Worm (Caenorhabditis elegans) whole organism, late embryonic: Measurements from ENCODE around the gene F27B3.8.

ENCODE experiments used
- C08G9.2 ChIP-seq: sonication (generic microtip); optimal IDR thresholded peaks from 2 replicates; lab custom pipeline; 2016; ENCODE audit warnings: mild to moderate bottlenecking, missing genetic modification characterization, moderate library complexity, missing compliant biosample characterization
- K02D7.2 ChIP-seq: sonication (generic microtip); optimal IDR thresholded peaks from 2 replicates; lab custom pipeline; 2017; ENCODE audit warnings: mild to moderate bottlenecking, missing genetic modification characterization, missing compliant biosample characterization
- K09A11.1 ChIP-seq: sonication (generic microtip); optimal IDR thresholded peaks from 2 replicates; lab custom pipeline; 2017; ENCODE audit warnings: antibody characterized with exemption, mild to moderate bottlenecking, missing genetic modification characterization, missing compliant biosample characterization; ENCODE audit not compliant: insufficient read depth
- Y22D7AL.16 ChIP-seq: sonication (generic microtip); optimal IDR thresholded peaks from 2 replicates; lab custom pipeline; 2016; ENCODE audit warnings: missing genetic modification characterization, missing compliant biosample characterization
- ama-1 ChIP-seq: fragments of 150-350 bp; optimal IDR thresholded peaks from 2 replicates; lab custom pipeline; 2014
- ceh-19 ChIP-seq: fragments of 200-800 bp; sonication (Bioruptor generic); optimal IDR thresholded peaks from 2 replicates; lab custom pipeline; 2018; ENCODE audit warnings: mild to moderate bottlenecking, missing genetic modification characterization, missing compliant biosample characterization
- ceh-2 ChIP-seq: sonication (generic microtip); optimal IDR thresholded peaks from 2 replicates; lab custom pipeline; 2016; ENCODE audit warnings: missing genotype, missing genetic modification characterization, missing compliant biosample characterization
- ceh-24 ChIP-seq: sonication (generic microtip); optimal IDR thresholded peaks from 2 replicates; lab custom pipeline; 2016; ENCODE audit warnings: mild to moderate bottlenecking, missing genetic modification characterization, missing compliant biosample characterization
- ceh-45 ChIP-seq: fragments of 200-800 bp; sonication (Bioruptor generic); IDR thresholded peaks from 2 replicates; pipeline ENCODE4 v1.3.6; 2022; ENCODE audit warnings: missing genetic modification reagents, missing genetic modification characterization, missing compliant biosample characterization
- ceh-48 ChIP-seq: sonication (generic microtip); optimal IDR thresholded peaks from 2 replicates; lab custom pipeline; 2016; ENCODE audit warnings: missing genetic modification characterization, inconsistent platforms, missing compliant biosample characterization
- ceh-6 ChIP-seq: fragments of 200-800 bp; sonication (Bioruptor generic); optimal IDR thresholded peaks from 2 replicates; lab custom pipeline; 2018; ENCODE audit warnings: mild to moderate bottlenecking, missing genetic modification characterization, missing compliant biosample characterization
- che-1 ChIP-seq: sonication (generic microtip); optimal IDR thresholded peaks from 2 replicates; lab custom pipeline; 2016; ENCODE audit warnings: mild to moderate bottlenecking, missing genetic modification characterization, missing compliant biosample characterization
- dmd-4 ChIP-seq: sonication (generic microtip); optimal IDR thresholded peaks from 2 replicates; lab custom pipeline; 2016; ENCODE audit warnings: borderline replicate concordance, missing genetic modification characterization, missing compliant biosample characterization
- eyg-1 ChIP-seq: sonication (generic microtip); optimal IDR thresholded peaks from 2 replicates; lab custom pipeline; 2016; ENCODE audit warnings: missing genotype, missing genetic modification characterization, missing compliant biosample characterization
- fkh-10 ChIP-seq: fragments of 150-350 bp; optimal IDR thresholded peaks from 2 replicates; lab custom pipeline; 2014; ENCODE audit warnings: missing biosample characterization, missing genetic modification reagents, missing genetic modification characterization
- fkh-6 ChIP-seq: sonication (generic microtip); optimal IDR thresholded peaks from 2 replicates; lab custom pipeline; 2016; ENCODE audit warnings: missing genetic modification characterization, missing compliant biosample characterization
- hlh-13 ChIP-seq: fragments of 200-800 bp; sonication (Bioruptor generic); optimal IDR thresholded peaks from 2 replicates; lab custom pipeline; 2018; ENCODE audit warnings: mild to moderate bottlenecking, missing genetic modification characterization, missing compliant biosample characterization
- hlh-15 ChIP-seq: sonication (generic microtip); optimal IDR thresholded peaks from 2 replicates; lab custom pipeline; 2016; ENCODE audit warnings: missing genetic modification characterization, missing compliant biosample characterization
- hlh-30 ChIP-seq: sonication (generic microtip); optimal IDR thresholded peaks from 2 replicates; lab custom pipeline; 2017; ENCODE audit warnings: antibody characterized with exemption, missing genetic modification characterization, missing compliant biosample characterization; ENCODE audit not compliant: insufficient read depth
- hlh-6 ChIP-seq: sonication (generic microtip); optimal IDR thresholded peaks from 2 replicates; lab custom pipeline; 2016; ENCODE audit warnings: missing genotype, missing genetic modification characterization, missing compliant biosample characterization
- lim-6 ChIP-seq: sonication (generic microtip); optimal IDR thresholded peaks from 2 replicates; lab custom pipeline; 2016; ENCODE audit warnings: missing genetic modification characterization, missing compliant biosample characterization
- nfya-1 ChIP-seq: sonication (generic microtip); optimal IDR thresholded peaks from 2 replicates; lab custom pipeline; 2017; ENCODE audit warnings: missing genetic modification characterization, mild to moderate bottlenecking, missing compliant biosample characterization, antibody characterized with exemption, moderate library complexity
- nhr-232 ChIP-seq: sonication (generic microtip); optimal IDR thresholded peaks from 2 replicates; lab custom pipeline; 2016; ENCODE audit warnings: missing genetic modification characterization, missing compliant biosample characterization
- pag-3 ChIP-seq: sonication (generic microtip); optimal IDR thresholded peaks from 2 replicates; lab custom pipeline; 2016; ENCODE audit warnings: missing compliant biosample characterization, missing genetic modification characterization, borderline replicate concordance
- pqm-1 ChIP-seq: sonication (generic microtip); optimal IDR thresholded peaks from 2 replicates; lab custom pipeline; 2016; ENCODE audit warnings: missing genetic modification characterization, missing compliant biosample characterization
- pros-1 ChIP-seq: fragments of 150-350 bp; optimal IDR thresholded peaks from 2 replicates; lab custom pipeline; 2014; ENCODE audit warnings: missing biosample characterization, missing genetic modification reagents, missing genetic modification characterization
- sdc-2 ChIP-seq: sonication (generic microtip); optimal IDR thresholded peaks from 2 replicates; lab custom pipeline; 2016; ENCODE audit warnings: missing genotype, missing genetic modification characterization, missing compliant biosample characterization
- sox-4 ChIP-seq: sonication (generic microtip); optimal IDR thresholded peaks from 2 replicates; lab custom pipeline; 2017; ENCODE audit warnings: mild to moderate bottlenecking, missing genetic modification characterization, inconsistent platforms, missing compliant biosample characterization
- syd-9 ChIP-seq: sonication (generic microtip); optimal IDR thresholded peaks from 2 replicates; lab custom pipeline; 2016; ENCODE audit warnings: mild to moderate bottlenecking, missing genetic modification characterization, moderate library complexity, missing compliant biosample characterization
- tbx-7 ChIP-seq: sonication (generic microtip); optimal IDR thresholded peaks from 2 replicates; lab custom pipeline; 2016; ENCODE audit warnings: missing genotype, missing genetic modification characterization, missing compliant biosample characterization
- unc-42 ChIP-seq: sonication (generic microtip); optimal IDR thresholded peaks from 2 replicates; lab custom pipeline; 2016; ENCODE audit warnings: missing genotype, missing genetic modification characterization, missing compliant biosample characterization
- unc-55 ChIP-seq: sonication (generic microtip); optimal IDR thresholded peaks from 2 replicates; lab custom pipeline; 2017; ENCODE audit warnings: missing biosample characterization, missing genetic modification reagents, missing genetic modification characterization
- unc-86 ChIP-seq: sonication (generic microtip); optimal IDR thresholded peaks from 2 replicates; lab custom pipeline; 2016; ENCODE audit warnings: missing genetic modification characterization, missing compliant biosample characterization
- ztf-16 ChIP-seq: sonication (generic microtip); optimal IDR thresholded peaks from 2 replicates; lab custom pipeline; 2017; ENCODE audit warnings: missing genetic modification characterization, missing compliant biosample characterization

Gene F27B3.8

DNA sequence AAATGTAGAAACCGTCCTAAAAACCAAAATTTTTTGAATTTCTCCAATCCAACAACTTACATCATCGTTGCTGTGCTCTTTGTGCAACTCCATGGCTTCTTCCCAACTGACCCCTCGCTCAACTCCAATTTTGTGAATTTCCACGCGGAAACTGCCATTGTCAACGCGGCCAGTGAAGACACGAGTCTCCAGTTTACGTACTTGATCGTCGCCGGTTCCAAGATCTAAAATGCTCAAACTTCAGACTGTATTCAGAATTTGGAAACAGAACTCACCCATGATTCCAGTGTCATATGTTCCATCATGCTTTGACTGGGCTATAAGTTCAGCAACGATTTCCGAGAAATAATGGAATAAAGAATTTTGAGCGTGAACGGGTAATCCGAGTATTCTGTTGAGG lies 14.6 kb downstream of the F27B3.8 start:
- TF ChIP-seq ceh-6 (GFP tag; lab: Kevin White, UChicago): no peak
- no peak for TF ChIP-seq hlh-13 (GFP tag; lab: Kevin White, UChicago)
- no peak for TF ChIP-seq syd-9
- TF ChIP-seq unc-42 (tag; lab: Kevin White, UChicago): no peak
- no peak for TF ChIP-seq pag-3 (tag; lab: Kevin White, UChicago)
- TF ChIP-seq sdc-2 (tag; lab: Kevin White, UChicago): no peak
- TF ChIP-seq dmd-4 (tag; lab: Kevin White, UChicago): no peak
- TF ChIP-seq lim-6 (tag; lab: Kevin White, UChicago): no peak
- no peak for TF ChIP-seq ceh-48 (tag; lab: Kevin White, UChicago)
- no peak for TF ChIP-seq pqm-1 (tag; lab: Kevin White, UChicago)

DNA sequence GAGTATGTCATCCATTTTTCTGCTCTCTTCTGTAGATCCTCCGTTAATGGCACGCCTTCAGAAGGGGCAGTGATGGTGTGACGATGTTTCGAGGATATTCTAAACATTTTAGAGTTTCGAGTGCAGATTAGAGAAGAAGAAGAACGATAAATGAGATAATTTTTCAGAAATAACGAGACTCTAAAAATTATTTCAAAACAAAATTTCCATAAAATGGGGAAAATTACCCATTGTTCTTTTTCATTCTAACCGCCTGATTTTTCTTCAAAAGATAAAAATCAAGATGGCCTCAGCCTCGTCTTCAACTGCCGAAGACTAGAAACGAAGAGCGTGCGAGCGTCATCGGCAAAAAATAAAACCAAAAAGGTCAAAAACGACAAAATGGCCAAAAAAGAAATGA lies 21.6 kb downstream of the F27B3.8 start, which contains the start of gene let-765:
TSS of gene let-765 (minus strand) at position 101 of the 400 bp plus-strand sequence.
- no peak for TF ChIP-seq unc-86 (tag; lab: Kevin White, UChicago)
- no peak for TF ChIP-seq unc-55 (GFP tag; lab: Kevin White, UChicago)
- no peak for TF ChIP-seq hlh-6 (tag; lab: Kevin White, UChicago)
- no peak for TF ChIP-seq nfya-1
- TF ChIP-seq pros-1 (tag; lab: Kevin White, UChicago): no peak
- no peak for TF ChIP-seq ceh-6 (GFP tag; lab: Kevin White, UChicago)
- TF ChIP-seq ceh-45 (GFP tag; lab: Robert Waterston, UW): no peak
- TF ChIP-seq hlh-15 (tag; lab: Kevin White, UChicago): no peak
- TF ChIP-seq Y22D7AL.16 (tag; lab: Kevin White, UChicago): no peak
- no peak for TF ChIP-seq sdc-2 (tag; lab: Kevin White, UChicago)
- TF ChIP-seq K02D7.2: no peak
- TF ChIP-seq eyg-1: no peak
- no peak for TF ChIP-seq hlh-13 (GFP tag; lab: Kevin White, UChicago)
- TF ChIP-seq ceh-2 (tag; lab: Kevin White, UChicago): no peak

DNA sequence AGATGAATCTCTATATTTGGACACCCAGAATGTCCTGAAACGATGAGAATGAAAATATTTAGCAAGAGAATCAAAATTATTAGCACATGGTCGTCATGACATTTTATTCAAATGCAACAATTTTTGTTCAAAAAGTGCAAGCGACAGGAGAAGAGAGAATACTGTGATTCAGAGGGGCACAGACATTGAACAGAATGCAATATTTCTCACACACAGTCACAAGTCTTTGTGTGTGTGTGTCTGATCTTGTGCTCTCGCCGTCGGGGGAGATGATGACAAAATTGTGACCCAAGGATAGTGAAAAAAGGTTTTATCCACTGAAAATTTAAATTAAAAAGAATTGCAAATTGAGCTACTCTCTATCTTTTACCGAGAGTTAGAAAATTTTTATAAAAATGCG lies 23.7 kb downstream of the F27B3.8 start:
- TF ChIP-seq hlh-30 (tag; lab: Kevin White, UChicago): no peak
- TF ChIP-seq hlh-15 (tag; lab: Kevin White, UChicago): no peak
- TF ChIP-seq sdc-2 (tag; lab: Kevin White, UChicago): no peak
- TF ChIP-seq fkh-10 (GFP tag; lab: Kevin White, UChicago): no peak
- no peak for TF ChIP-seq tbx-7 (tag; lab: Kevin White, UChicago)
- no peak for TF ChIP-seq che-1
- no peak for TF ChIP-seq ceh-45 (GFP tag; lab: Robert Waterston, UW)
- TF ChIP-seq fkh-6 (tag; lab: Kevin White, UChicago): no peak
- TF ChIP-seq ceh-6 (GFP tag; lab: Kevin White, UChicago): no peak
- no peak for TF ChIP-seq sox-4 (tag; lab: Kevin White, UChicago)
- no peak for TF ChIP-seq ceh-24 (tag; lab: Kevin White, UChicago)
- TF ChIP-seq ztf-16 (tag; lab: Kevin White, UChicago): no peak
- no peak for TF ChIP-seq unc-42 (tag; lab: Kevin White, UChicago)
- TF ChIP-seq C08G9.2 (tag; lab: Kevin White, UChicago): no peak
- TF ChIP-seq, all 69 proteins: peak for 0

DNA sequence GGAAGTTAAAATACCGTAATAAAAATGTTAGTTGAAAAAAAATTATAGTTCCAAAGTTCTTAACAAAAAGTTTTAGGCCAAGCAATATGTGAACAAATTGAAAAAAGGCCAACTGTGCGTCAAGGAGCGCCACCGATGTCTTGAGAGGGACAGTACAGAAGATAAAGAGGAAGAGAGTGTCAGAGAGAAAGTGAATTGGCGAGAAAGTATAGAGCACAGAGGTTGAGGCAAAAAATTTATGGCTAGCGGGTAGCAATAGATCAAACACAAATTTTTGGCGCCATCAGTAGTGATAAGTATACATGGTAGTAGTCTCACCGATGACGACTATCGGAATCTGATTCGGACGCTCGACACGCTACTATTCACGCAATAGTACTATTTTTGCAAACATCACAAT lies 24.8 kb downstream of the F27B3.8 start:
- TF ChIP-seq pqm-1 (tag; lab: Kevin White, UChicago): no peak
- TF ChIP-seq K09A11.1 (tag; lab: Kevin White, UChicago): no peak
- no peak for TF ChIP-seq ceh-19
- no peak for TF ChIP-seq ama-1 (lab: Kevin White, UChicago)
- TF ChIP-seq C08G9.2 (tag; lab: Kevin White, UChicago): no peak
- TF ChIP-seq nhr-232: no peak
